Worm (Caenorhabditis elegans) whole organism, early embryonic: ENCODE data around the gene abcx-1.

Experiments
- B0310.2 ChIP-seq: sonication (generic microtip); optimal IDR thresholded peaks from 2 replicates; lab custom pipeline; 2016; ENCODE audit warnings: mild to moderate bottlenecking, missing genetic modification characterization, missing compliant biosample characterization
- F13C5.2 ChIP-seq: sonication (generic microtip); optimal IDR thresholded peaks from 2 replicates; lab custom pipeline; 2017; ENCODE audit warnings: mild to moderate bottlenecking, missing genetic modification characterization, inconsistent platforms, missing compliant biosample characterization
- aly-1 ChIP-seq: sonication (generic microtip); optimal IDR thresholded peaks from 2 replicates; lab custom pipeline; 2016; ENCODE audit warnings: missing genetic modification characterization, missing compliant biosample characterization
- ama-1 ChIP-seq: fragments of 150-350 bp; optimal IDR thresholded peaks from 2 replicates; lab custom pipeline; 2014
- ceh-13 ChIP-seq: fragments of 200-800 bp; sonication (Bioruptor generic); optimal IDR thresholded peaks from 2 replicates; lab custom pipeline; 2018; ENCODE audit warnings: mild to moderate bottlenecking, missing genetic modification characterization, missing compliant biosample characterization
- ceh-36 ChIP-seq: sonication (generic microtip); optimal IDR thresholded peaks from 2 replicates; lab custom pipeline; 2016; ENCODE audit warnings: missing genetic modification characterization, inconsistent platforms, missing compliant biosample characterization
- ets-7 ChIP-seq: sonication (generic microtip); optimal IDR thresholded peaks from 2 replicates; lab custom pipeline; 2016; ENCODE audit warnings: missing genotype, missing genetic modification characterization, missing compliant biosample characterization
- flt-1 ChIP-seq: fragments of 200-800 bp; sonication (Bioruptor generic); IDR thresholded peaks from 2 replicates; pipeline ENCODE4 v1.3.6; 2022; ENCODE audit warnings: missing genetic modification characterization, missing compliant biosample characterization
- hmg-4 ChIP-seq: fragments of 200-800 bp; sonication (Bioruptor generic); optimal IDR thresholded peaks from 2 replicates; lab custom pipeline; 2018; ENCODE audit warnings: mild to moderate bottlenecking, missing genetic modification characterization, missing compliant biosample characterization
- hnd-1 ChIP-seq: sonication (generic microtip); optimal IDR thresholded peaks from 2 replicates; lab custom pipeline; 2016; ENCODE audit warnings: missing genetic modification characterization, missing compliant biosample characterization
- pes-1 ChIP-seq: fragments of 200-800 bp; sonication (Bioruptor generic); IDR thresholded peaks from 2 replicates; pipeline ENCODE4 v1.3.6; 2022; ENCODE audit warnings: missing genetic modification reagents, missing genetic modification characterization, missing compliant biosample characterization
- tbx-37 ChIP-seq: fragments of 200-800 bp; sonication (Bioruptor generic); conservative IDR thresholded peaks from 2 replicates; pipeline ENCODE4 v1.3.6; 2022; ENCODE audit warnings: missing genetic modification reagents, missing genetic modification characterization, missing compliant biosample characterization
- tra-4 ChIP-seq: sonication (generic microtip); optimal IDR thresholded peaks from 2 replicates; lab custom pipeline; 2017; ENCODE audit warnings: missing genetic modification characterization, missing compliant biosample characterization

ce11 chrII:6486344-6486743, 45.6 kb upstream of the abcx-1 start:
- TF ChIP-seq hmg-4 (no peak), tbx-37 (GFP tag; lab: Robert Waterston, UW) (no peak), ama-1 (lab: Kevin White, UChicago) (no peak), aly-1 (tag; lab: Kevin White, UChicago) (no peak), flt-1 (GFP tag; lab: Robert Waterston, UW) (no peak), pes-1 (no peak), B0310.2 (tag; lab: Kevin White, UChicago) (no peak), ceh-13 (GFP tag; lab: Kevin White, UChicago) (no peak), ets-7 (tag; lab: Kevin White, UChicago) (no peak), ceh-36 (tag; lab: Kevin White, UChicago) (no peak), hnd-1 (tag; lab: Kevin White, UChicago) (no peak), tra-4 (tag; lab: Kevin White, UChicago) (no peak), F13C5.2 (tag; lab: Kevin White, UChicago) (no peak)
